Fruit fly (Drosophila melanogaster): Measurements from ENCODE around the gene CG3009.

- TF ChIP-seq Hnf4 (GFP tag; optimal IDR thresholded peaks at IDR 0.05) (no peak), Dif (GFP tag; optimal IDR thresholded peaks at IDR 0.05; ENCODE audit: partially characterized antibody) (no peak), HLH106 (tag; optimal IDR thresholded peaks at IDR 0.05) (no peak), br (GFP tag; optimal IDR thresholded peaks at IDR 0.05) (no peak), usp (GFP tag; optimal IDR thresholded peaks at IDR 0.05) (no peak)
Observed at dm6 chrX:4618869-4619268, 47.6 kb downstream of the CG3009 start.

Measured in whole organism, wandering third instar larva.